Fruit fly (Drosophila melanogaster): ENCODE results near the gene CG15278.
"Not testable (repeated sequence)": the region's sequence is repeated elsewhere in the genome, so short reads cannot be mapped to it uniquely, and the experiment has no call there.

DNA sequence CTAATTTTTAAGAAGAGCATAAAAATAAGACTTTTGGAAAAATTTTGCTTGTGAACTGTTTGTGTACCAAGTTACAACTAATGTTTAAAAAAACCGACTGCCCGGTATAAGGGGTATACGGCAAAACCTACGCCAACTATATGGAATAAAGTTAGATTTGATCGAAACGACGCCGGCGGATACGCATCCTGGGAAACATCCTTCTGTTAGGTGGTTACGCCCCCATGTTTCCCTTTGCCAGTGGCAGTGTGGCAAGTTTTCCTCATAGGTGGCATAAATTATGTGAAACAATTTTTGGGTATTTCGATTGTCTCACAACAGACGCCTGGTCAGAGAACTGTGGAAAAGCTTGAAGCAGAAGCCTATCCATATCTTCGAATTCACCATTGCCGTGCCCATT lies 5.4 kb upstream of the CG15278 start, which contains the start of gene ProtA:
- TF ChIP-seq CG1621 (tag; optimal IDR thresholded peaks at IDR 0.05); CG6276 (GFP tag; optimal IDR thresholded peaks at IDR 0.05); Sox14 (GFP tag; optimal IDR thresholded peaks at IDR 0.05); Eip78C (GFP tag); dsx (GFP tag; optimal IDR thresholded peaks at IDR 0.05; ENCODE audit: poor library complexity, severe bottlenecking); Met (GFP tag; optimal IDR thresholded peaks at IDR 0.05); acj6 (GFP tag; optimal IDR thresholded peaks at IDR 0.05); Lpt (GFP tag; optimal IDR thresholded peaks at IDR 0.05); Hr4 (GFP tag; optimal IDR thresholded peaks at IDR 0.05); salr (GFP tag; optimal IDR thresholded peaks at IDR 0.05); CG16779 (tag; optimal IDR thresholded peaks at IDR 0.05): not testable (repeated sequence)
